Fruit fly (Drosophila melanogaster): ENCODE results near the gene aus.

Gene aus

DNA sequence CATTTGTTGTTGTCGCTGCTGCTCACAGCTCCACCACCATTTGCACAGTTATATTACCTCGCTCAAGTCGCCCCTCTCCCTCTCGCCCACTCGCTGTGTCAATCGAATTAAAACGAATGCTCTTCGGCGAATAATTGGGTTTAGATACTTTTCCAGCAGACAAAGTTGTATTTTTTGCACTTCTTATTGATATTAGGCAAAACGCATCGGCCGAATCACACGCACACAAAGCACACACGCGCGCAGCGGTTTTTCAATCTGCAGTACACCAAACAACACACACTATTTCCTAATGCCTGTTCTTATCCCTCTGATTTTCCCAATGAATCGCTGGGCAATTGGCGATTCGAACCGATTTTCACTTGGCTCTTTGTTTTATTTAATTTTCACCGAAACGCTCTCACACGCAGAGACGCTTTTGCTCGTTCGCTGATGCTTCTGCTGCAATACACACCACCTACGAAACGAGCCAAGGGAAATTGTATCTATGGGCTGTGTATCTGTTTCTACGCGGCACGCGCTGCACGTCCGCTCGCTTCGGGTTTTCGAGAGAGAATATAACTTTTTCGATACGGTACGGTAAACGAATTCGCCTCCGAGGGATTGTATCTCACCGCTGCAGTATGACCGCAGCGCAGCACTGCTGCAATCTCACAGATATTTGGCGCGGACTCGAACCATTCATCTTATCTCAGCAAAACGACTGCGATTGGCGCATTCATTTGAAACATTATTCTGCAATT, at the start of gene aus:
TSS of gene aus (minus strand) at position 563 of the 743 bp plus-strand sequence.
- TF ChIP-seq Myc (optimal IDR thresholded peaks at IDR 0.05) (no peak), ttk (optimal IDR thresholded peaks at IDR 0.05) (no peak), psq (optimal IDR thresholded peaks at IDR 0.05) (no peak), insv (optimal IDR thresholded peaks at IDR 0.05) (no peak), Sin3A (optimal IDR thresholded peaks at IDR 0.05) (no peak), h (optimal IDR thresholded peaks at IDR 0.05) (no peak)

DNA sequence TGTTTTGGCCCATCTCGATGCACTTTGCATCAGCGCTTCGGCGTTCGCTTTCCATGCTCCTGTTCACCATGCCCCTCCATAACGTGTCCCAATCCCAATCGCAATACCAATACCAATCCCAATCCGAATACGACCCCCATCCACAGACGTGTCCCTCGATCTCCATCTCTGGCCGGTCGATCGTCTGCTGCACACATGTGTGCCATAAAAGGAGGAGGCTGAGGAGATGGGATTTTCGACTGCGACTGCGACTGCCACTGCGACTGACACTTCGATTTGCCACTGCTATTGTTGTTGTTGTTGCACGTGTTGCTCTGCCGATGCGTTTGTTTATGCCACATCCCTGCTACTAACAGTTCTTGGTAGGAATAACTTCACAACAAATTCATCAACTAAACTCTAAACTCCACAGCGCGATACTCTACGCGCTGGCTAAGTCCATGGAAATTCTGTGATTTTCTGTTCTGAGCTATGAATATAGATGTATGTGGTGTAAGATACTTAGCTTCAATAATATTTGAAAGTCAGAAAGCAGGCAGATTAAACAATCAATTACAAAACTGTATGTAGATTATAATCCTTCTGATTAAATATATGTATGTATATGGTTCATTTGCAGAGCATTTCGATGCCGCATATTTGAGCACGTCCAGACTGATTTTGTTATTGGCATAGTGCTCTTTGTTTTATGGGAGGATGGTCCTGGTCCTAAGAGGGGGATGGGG, 43.8 kb upstream of the aus start:
- TF ChIP-seq Sin3A (optimal IDR thresholded peaks at IDR 0.05) (no peak), Myc (optimal IDR thresholded peaks at IDR 0.05) (no peak), ttk (optimal IDR thresholded peaks at IDR 0.05) (no peak), h (optimal IDR thresholded peaks at IDR 0.05) (no peak), insv (optimal IDR thresholded peaks at IDR 0.05) (no peak), psq (optimal IDR thresholded peaks at IDR 0.05) (no peak)

- no peak for TF ChIP-seq ttk (optimal IDR thresholded peaks at IDR 0.05)
- no peak for TF ChIP-seq psq (optimal IDR thresholded peaks at IDR 0.05)
- TF ChIP-seq h (optimal IDR thresholded peaks at IDR 0.05) = no peak
- TF ChIP-seq Myc (optimal IDR thresholded peaks at IDR 0.05) = no peak
Observed at dm6 chr3R:21392221-21392620, 42.8 kb upstream of the aus start.

dm6 chr3R:21390959-21391358, 41.6 kb upstream of the aus start:
- TF ChIP-seq psq (optimal IDR thresholded peaks at IDR 0.05) (no peak), ttk (optimal IDR thresholded peaks at IDR 0.05) (no peak), Myc (optimal IDR thresholded peaks at IDR 0.05) (no peak), h (optimal IDR thresholded peaks at IDR 0.05) (no peak), insv (optimal IDR thresholded peaks at IDR 0.05) (no peak), Sin3A (optimal IDR thresholded peaks at IDR 0.05) (no peak)

DNA sequence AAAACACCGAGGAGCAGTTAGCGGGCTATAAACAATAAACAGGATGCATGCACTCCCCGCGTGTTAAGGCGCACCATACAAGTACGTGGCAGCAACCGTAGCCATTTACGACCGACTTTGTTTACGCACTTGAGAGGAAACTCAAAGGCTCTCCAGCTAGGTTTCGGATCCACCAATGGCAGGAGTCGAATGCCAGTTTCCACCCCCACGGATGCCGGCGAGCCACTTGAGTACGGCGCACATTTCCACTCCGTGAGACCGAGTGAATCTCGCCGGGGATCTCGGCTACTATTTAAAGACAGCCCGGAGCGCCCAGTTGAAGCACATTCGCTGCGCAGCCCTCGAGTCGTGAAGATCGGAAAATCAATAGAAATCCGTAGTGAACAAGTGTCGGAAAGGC, 39.2 kb upstream of the aus start, which contains the start of gene bap:
TSS of gene bap (plus strand) at position 317 of the 400 bp plus-strand sequence.
- TF ChIP-seq psq (optimal IDR thresholded peaks at IDR 0.05) (no peak), Sin3A (optimal IDR thresholded peaks at IDR 0.05) (no peak), insv (optimal IDR thresholded peaks at IDR 0.05) (no peak), ttk (optimal IDR thresholded peaks at IDR 0.05) (no peak), Myc (optimal IDR thresholded peaks at IDR 0.05) (no peak), h (optimal IDR thresholded peaks at IDR 0.05) (no peak)

DNA sequence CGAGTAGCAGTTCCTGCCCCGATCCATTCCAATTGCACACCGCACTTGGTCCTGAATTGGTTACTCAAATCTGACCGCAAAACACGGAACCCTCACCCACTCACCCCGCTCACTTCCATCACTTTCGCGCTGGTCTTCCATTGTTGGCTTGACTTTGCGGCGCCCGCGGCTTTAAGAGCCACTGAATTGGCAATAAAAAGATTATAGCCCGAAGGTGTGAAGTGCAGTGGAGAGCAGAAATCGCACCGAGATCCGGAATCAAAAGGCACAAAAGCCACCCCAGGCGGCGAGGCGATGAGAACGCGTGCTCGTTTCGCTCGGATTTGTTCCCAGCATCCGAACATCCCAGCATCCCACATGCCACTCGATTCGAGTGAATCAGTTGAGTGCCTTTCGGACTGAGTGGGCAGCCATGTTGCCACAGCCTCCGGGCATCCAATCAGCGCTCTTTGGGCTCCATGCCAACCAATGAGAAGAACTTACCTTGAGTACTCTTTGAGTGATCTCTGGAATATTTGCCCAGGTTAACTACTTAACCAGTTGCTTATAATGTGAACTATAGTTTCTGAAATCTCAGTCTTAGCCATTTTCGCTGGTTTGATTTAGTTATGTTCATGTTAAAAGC, 38.1 kb upstream of the aus start:
- TF ChIP-seq psq (optimal IDR thresholded peaks at IDR 0.05) (no peak), ttk (optimal IDR thresholded peaks at IDR 0.05) (no peak), h (optimal IDR thresholded peaks at IDR 0.05) (no peak), insv (optimal IDR thresholded peaks at IDR 0.05) (no peak), Sin3A (optimal IDR thresholded peaks at IDR 0.05) (no peak), Myc (optimal IDR thresholded peaks at IDR 0.05) (no peak)

- TF ChIP-seq Sin3A (optimal IDR thresholded peaks at IDR 0.05) (no peak), Myc (optimal IDR thresholded peaks at IDR 0.05) (no peak), psq (optimal IDR thresholded peaks at IDR 0.05) (no peak), h (optimal IDR thresholded peaks at IDR 0.05) (no peak), insv (optimal IDR thresholded peaks at IDR 0.05) (no peak), ttk (optimal IDR thresholded peaks at IDR 0.05) (no peak)
Observed at dm6 chr3R:21386132-21386531, 36.7 kb upstream of the aus start.

dm6 chr3R:21379927-21380326, 30.5 kb upstream of the aus start:
- no peak for TF ChIP-seq Sin3A (optimal IDR thresholded peaks at IDR 0.05)
- TF ChIP-seq Myc (optimal IDR thresholded peaks at IDR 0.05) = no peak
- TF ChIP-seq ttk (optimal IDR thresholded peaks at IDR 0.05) = no peak
- no peak for TF ChIP-seq psq (optimal IDR thresholded peaks at IDR 0.05)
- no peak for TF ChIP-seq insv (optimal IDR thresholded peaks at IDR 0.05)

- TF ChIP-seq insv (optimal IDR thresholded peaks at IDR 0.05) (no peak), ttk (optimal IDR thresholded peaks at IDR 0.05) (no peak), psq (optimal IDR thresholded peaks at IDR 0.05) (no peak), Sin3A (optimal IDR thresholded peaks at IDR 0.05) (no peak), h (optimal IDR thresholded peaks at IDR 0.05) (no peak), Myc (optimal IDR thresholded peaks at IDR 0.05) (no peak)
Observed at dm6 chr3R:21378595-21378994, 29.2 kb upstream of the aus start, which contains the start of gene tin. TSS of gene tin (plus strand) at chr3R:21378977.

dm6 chr3R:21376859-21377607, 27.6 kb upstream of the aus start:
- no peak for TF ChIP-seq h (optimal IDR thresholded peaks at IDR 0.05)
- no peak for TF ChIP-seq psq (optimal IDR thresholded peaks at IDR 0.05)
- no peak for TF ChIP-seq insv (optimal IDR thresholded peaks at IDR 0.05)
- no peak for TF ChIP-seq ttk (optimal IDR thresholded peaks at IDR 0.05)
- TF ChIP-seq Myc (optimal IDR thresholded peaks at IDR 0.05) = no peak
- TF ChIP-seq Sin3A (optimal IDR thresholded peaks at IDR 0.05) = no peak

- TF ChIP-seq h (optimal IDR thresholded peaks at IDR 0.05) (no peak), Sin3A (optimal IDR thresholded peaks at IDR 0.05) (no peak), Myc (optimal IDR thresholded peaks at IDR 0.05) (no peak), insv (optimal IDR thresholded peaks at IDR 0.05) (no peak), ttk (optimal IDR thresholded peaks at IDR 0.05) (no peak), psq (optimal IDR thresholded peaks at IDR 0.05) (no peak)
Observed at dm6 chr3R:21376331-21376761, 26.9 kb upstream of the aus start.
